Worm (Caenorhabditis elegans) whole organism, early embryonic: Measurements from ENCODE around the gene F54D12.9.

ENCODE experiments used
- B0310.2 ChIP-seq: sonication (generic microtip); optimal IDR thresholded peaks from 2 replicates; lab custom pipeline; 2016; ENCODE audit warnings: mild to moderate bottlenecking, missing genetic modification characterization, missing compliant biosample characterization
- F13C5.2 ChIP-seq: sonication (generic microtip); optimal IDR thresholded peaks from 2 replicates; lab custom pipeline; 2017; ENCODE audit warnings: mild to moderate bottlenecking, missing genetic modification characterization, inconsistent platforms, missing compliant biosample characterization
- aly-1 ChIP-seq: sonication (generic microtip); optimal IDR thresholded peaks from 2 replicates; lab custom pipeline; 2016; ENCODE audit warnings: missing genetic modification characterization, missing compliant biosample characterization
- ama-1 ChIP-seq: fragments of 150-350 bp; optimal IDR thresholded peaks from 2 replicates; lab custom pipeline; 2014
- ceh-13 ChIP-seq: fragments of 200-800 bp; sonication (Bioruptor generic); optimal IDR thresholded peaks from 2 replicates; lab custom pipeline; 2018; ENCODE audit warnings: mild to moderate bottlenecking, missing genetic modification characterization, missing compliant biosample characterization
- ceh-36 ChIP-seq: sonication (generic microtip); optimal IDR thresholded peaks from 2 replicates; lab custom pipeline; 2016; ENCODE audit warnings: missing genetic modification characterization, inconsistent platforms, missing compliant biosample characterization
- ets-7 ChIP-seq: sonication (generic microtip); optimal IDR thresholded peaks from 2 replicates; lab custom pipeline; 2016; ENCODE audit warnings: missing genotype, missing genetic modification characterization, missing compliant biosample characterization
- flt-1 ChIP-seq: fragments of 200-800 bp; sonication (Bioruptor generic); IDR thresholded peaks from 2 replicates; pipeline ENCODE4 v1.3.6; 2022; ENCODE audit warnings: missing genetic modification characterization, missing compliant biosample characterization
- hmbx-1 ChIP-seq: sonication (generic microtip); optimal IDR thresholded peaks from 2 replicates; lab custom pipeline; 2016; ENCODE audit warnings: mild to moderate bottlenecking, missing genetic modification characterization, missing compliant biosample characterization
- hmg-4 ChIP-seq: fragments of 200-800 bp; sonication (Bioruptor generic); optimal IDR thresholded peaks from 2 replicates; lab custom pipeline; 2018; ENCODE audit warnings: mild to moderate bottlenecking, missing genetic modification characterization, missing compliant biosample characterization
- hnd-1 ChIP-seq: sonication (generic microtip); optimal IDR thresholded peaks from 2 replicates; lab custom pipeline; 2016; ENCODE audit warnings: missing genetic modification characterization, missing compliant biosample characterization
- pes-1 ChIP-seq: fragments of 200-800 bp; sonication (Bioruptor generic); IDR thresholded peaks from 2 replicates; pipeline ENCODE4 v1.3.6; 2022; ENCODE audit warnings: missing genetic modification reagents, missing genetic modification characterization, missing compliant biosample characterization
- scrt-1 ChIP-seq: fragments of 200-800 bp; sonication (Bioruptor generic); IDR thresholded peaks from 2 replicates; pipeline ENCODE4 v1.3.6; 2022; ENCODE audit warnings: missing genetic modification characterization, missing compliant biosample characterization
- sea-1 ChIP-seq: fragments of 200-800 bp; sonication (Bioruptor generic); conservative IDR thresholded peaks from 2 replicates; pipeline ENCODE4 v1.3.6; 2022; ENCODE audit warnings: missing genetic modification characterization, missing compliant biosample characterization
- tbx-11 ChIP-seq: fragments of 200-800 bp; sonication (Bioruptor generic); IDR thresholded peaks from 2 replicates; pipeline ENCODE4 v1.3.6; 2022; ENCODE audit warnings: missing genetic modification characterization, missing compliant biosample characterization
- tbx-37 ChIP-seq: fragments of 200-800 bp; sonication (Bioruptor generic); conservative IDR thresholded peaks from 2 replicates; pipeline ENCODE4 v1.3.6; 2022; ENCODE audit warnings: missing genetic modification reagents, missing genetic modification characterization, missing compliant biosample characterization
- tra-4 ChIP-seq: sonication (generic microtip); optimal IDR thresholded peaks from 2 replicates; lab custom pipeline; 2017; ENCODE audit warnings: missing genetic modification characterization, missing compliant biosample characterization

The F54D12.9 gene

ce11 chrII:1355480-1355879, 26.0 kb downstream of the F54D12.9 start, which contains the start of gene C13A10.1:
C13A10.1 (minus strand) TSS chrII:1355649.
- TF ChIP-seq F13C5.2 (tag; lab: Kevin White, UChicago) (no peak), ets-7 (tag; lab: Kevin White, UChicago) (no peak), tbx-11 (GFP tag; lab: Robert Waterston, UW) (no peak), hmg-4 (GFP tag; lab: Kevin White, UChicago) (no peak), tra-4 (tag; lab: Kevin White, UChicago) (no peak), B0310.2 (tag; lab: Kevin White, UChicago) (no peak), hnd-1 (no peak), scrt-1 (GFP tag; lab: Robert Waterston, UW) (no peak), flt-1 (GFP tag; lab: Robert Waterston, UW) (no peak), ama-1 (lab: Kevin White, UChicago) (no peak), sea-1 (GFP tag; lab: Robert Waterston, UW) (no peak), ceh-36 (no peak), ceh-13 (GFP tag; lab: Kevin White, UChicago) (no peak), hmbx-1 (tag; lab: Kevin White, UChicago) (no peak)

- no peak for TF ChIP-seq ceh-36
- no peak for TF ChIP-seq sea-1 (GFP tag; lab: Robert Waterston, UW)
- TF ChIP-seq ets-7 (tag; lab: Kevin White, UChicago), result no peak
- no peak for TF ChIP-seq ama-1 (lab: Kevin White, UChicago)
- no peak for TF ChIP-seq F13C5.2 (tag; lab: Kevin White, UChicago)
- no peak for TF ChIP-seq tra-4 (tag; lab: Kevin White, UChicago)
- no peak for TF ChIP-seq hnd-1
- TF ChIP-seq pes-1 (GFP tag; lab: Robert Waterston, UW), result no peak
- TF ChIP-seq hmg-4 (GFP tag; lab: Kevin White, UChicago), result no peak
Observed at ce11 chrII:1344524-1345119, 36.9 kb downstream of the F54D12.9 start.

ce11 chrII:1343748-1344147, 37.8 kb downstream of the F54D12.9 start:
- TF ChIP-seq B0310.2 (tag; lab: Kevin White, UChicago) (no peak), flt-1 (GFP tag; lab: Robert Waterston, UW) (no peak), aly-1 (tag; lab: Kevin White, UChicago) (no peak), ets-7 (tag; lab: Kevin White, UChicago) (no peak), ama-1 (lab: Kevin White, UChicago) (no peak), tra-4 (tag; lab: Kevin White, UChicago) (no peak), tbx-11 (GFP tag; lab: Robert Waterston, UW) (no peak), pes-1 (GFP tag; lab: Robert Waterston, UW) (no peak), hmg-4 (GFP tag; lab: Kevin White, UChicago) (no peak), scrt-1 (GFP tag; lab: Robert Waterston, UW) (no peak), hnd-1 (no peak), tbx-37 (GFP tag; lab: Robert Waterston, UW) (no peak), ceh-13 (GFP tag; lab: Kevin White, UChicago) (no peak), hmbx-1 (tag; lab: Kevin White, UChicago) (no peak), ceh-36 (no peak)

- TF ChIP-seq tbx-11 (GFP tag; lab: Robert Waterston, UW) (no peak), pes-1 (GFP tag; lab: Robert Waterston, UW) (no peak), ets-7 (tag; lab: Kevin White, UChicago) (no peak), hnd-1 (no peak), ceh-36 (no peak), F13C5.2 (tag; lab: Kevin White, UChicago) (no peak), hmg-4 (GFP tag; lab: Kevin White, UChicago) (no peak), ama-1 (lab: Kevin White, UChicago) (no peak), tra-4 (tag; lab: Kevin White, UChicago) (no peak), tbx-37 (GFP tag; lab: Robert Waterston, UW) (no peak), hmbx-1 (tag; lab: Kevin White, UChicago) (no peak), sea-1 (GFP tag; lab: Robert Waterston, UW) (no peak), scrt-1 (GFP tag; lab: Robert Waterston, UW) (no peak), B0310.2 (tag; lab: Kevin White, UChicago) (no peak), ceh-13 (GFP tag; lab: Kevin White, UChicago) (no peak), aly-1 (tag; lab: Kevin White, UChicago) (no peak), flt-1 (GFP tag; lab: Robert Waterston, UW) (no peak)
Observed at ce11 chrII:1341416-1341815, 40.1 kb downstream of the F54D12.9 start.

- TF ChIP-seq hmg-4 (GFP tag; lab: Kevin White, UChicago), result no peak
Observed at ce11 chrII:1340049-1340448, 41.5 kb downstream of the F54D12.9 start.

ce11 chrII:1338196-1338595, 43.3 kb downstream of the F54D12.9 start:
- no peak for TF ChIP-seq ets-7 (tag; lab: Kevin White, UChicago)
- TF ChIP-seq hmbx-1 (tag; lab: Kevin White, UChicago), result no peak
- TF ChIP-seq B0310.2 (tag; lab: Kevin White, UChicago), result no peak
- TF ChIP-seq tbx-11 (GFP tag; lab: Robert Waterston, UW), result no peak
- TF ChIP-seq flt-1 (GFP tag; lab: Robert Waterston, UW), result no peak
- TF ChIP-seq ceh-36, result no peak
- TF ChIP-seq ceh-13 (GFP tag; lab: Kevin White, UChicago), result no peak
- no peak for TF ChIP-seq hmg-4 (GFP tag; lab: Kevin White, UChicago)
- TF ChIP-seq aly-1 (tag; lab: Kevin White, UChicago), result no peak
- TF ChIP-seq tra-4 (tag; lab: Kevin White, UChicago), result no peak
- no peak for TF ChIP-seq sea-1 (GFP tag; lab: Robert Waterston, UW)
- no peak for TF ChIP-seq ama-1 (lab: Kevin White, UChicago)
- TF ChIP-seq hnd-1, result no peak
- TF ChIP-seq F13C5.2 (tag; lab: Kevin White, UChicago), result no peak
- no peak for TF ChIP-seq tbx-37 (GFP tag; lab: Robert Waterston, UW)
- TF ChIP-seq scrt-1 (GFP tag; lab: Robert Waterston, UW), result no peak
